Fruit fly (Drosophila melanogaster) whole organism, embryonic: ENCODE measurements around the gene SLC22A.

Experiments used
- Bteb2 ChIP-seq: fragments of 200-800 bp; sonication (Bioruptor generic); optimal IDR thresholded peaks from 2 replicates; lab custom pipeline; 2016; ENCODE audit warnings: missing biosample characterization, missing genetic modification characterization
- CG10267 ChIP-seq: fragments of 200-800 bp; sonication (Bioruptor generic); optimal IDR thresholded peaks from 2 replicates; lab custom pipeline; 2018; ENCODE audit warnings: missing biosample characterization, mild to moderate bottlenecking, missing genetic modification characterization, moderate library complexity
- CG10366 ChIP-seq: fragments of 200-800 bp; sonication (Bioruptor generic); IDR thresholded peaks from 2 replicates; pipeline ENCODE4 v1.3.6; 2022; ENCODE audit warnings: missing biosample characterization, missing genetic modification characterization
- CG11695 ChIP-seq: fragments of 200-800 bp; sonication (Bioruptor generic); IDR thresholded peaks from 3 replicates; pipeline ENCODE4 v1.3.6; 2022; ENCODE audit warnings: missing biosample characterization, missing genetic modification characterization
- CG11723 ChIP-seq: fragments of 200-800 bp; sonication (Bioruptor generic); optimal IDR thresholded peaks from 2 replicates; lab custom pipeline; 2017; ENCODE audit warnings: missing biosample characterization, mild to moderate bottlenecking, missing genetic modification characterization
- CG1233 ChIP-seq: fragments of 200-800 bp; sonication (Bioruptor generic); optimal IDR thresholded peaks from 4 replicates; lab custom pipeline; 2018; ENCODE audit warnings: missing biosample characterization, mild to moderate bottlenecking, missing genetic modification characterization
- CG13624 ChIP-seq: fragments of 200-800 bp; sonication (Bioruptor generic); optimal IDR thresholded peaks from 2 replicates; lab custom pipeline; 2016; ENCODE audit warnings: missing biosample characterization, missing genetic modification characterization
- CG14860 ChIP-seq: fragments of 200-800 bp; sonication (Bioruptor generic); IDR thresholded peaks from 3 replicates; pipeline ENCODE4 v1.3.6; 2022; ENCODE audit warnings: missing biosample characterization, missing genetic modification characterization; ENCODE audit not compliant: partially characterized antibody
- CG1602 ChIP-seq: fragments of 200-800 bp; sonication (Bioruptor generic); optimal IDR thresholded peaks from 3 replicates; lab custom pipeline; 2016; ENCODE audit warnings: missing biosample characterization, missing genetic modification characterization
- CG16779 ChIP-seq: fragments of 200-800 bp; sonication (Bioruptor generic); IDR thresholded peaks from 2 replicates; pipeline ENCODE4 v1.3.6; 2022; ENCODE audit warnings: missing biosample characterization, missing genetic modification characterization
- CG18599 ChIP-seq: fragments of 200-800 bp; sonication (Bioruptor generic); optimal IDR thresholded peaks from 3 replicates; lab custom pipeline; 2017; ENCODE audit warnings: missing biosample characterization, missing genetic modification characterization, mild to moderate bottlenecking, moderate library complexity, missing genetic modification reagents
- CG30403 ChIP-seq: fragments of 200-800 bp; sonication (Bioruptor generic); optimal IDR thresholded peaks from 3 replicates; lab custom pipeline; 2016; ENCODE audit warnings: missing biosample characterization, missing genetic modification characterization
- CG32532 ChIP-seq: fragments of 200-800 bp; sonication (Bioruptor generic); IDR thresholded peaks from 2 replicates; pipeline ENCODE4 v1.3.6; 2022; ENCODE audit warnings: missing biosample characterization, missing genetic modification characterization
- CG34422 ChIP-seq: fragments of 200-800 bp; sonication (Bioruptor generic); IDR thresholded peaks from 3 replicates; pipeline ENCODE4 v1.3.6; 2022; ENCODE audit warnings: missing biosample characterization, missing genetic modification characterization
- CG3726 ChIP-seq: fragments of 200-800 bp; sonication (Bioruptor generic); IDR thresholded peaks from 3 replicates; pipeline ENCODE4, ENCODE4 v1.3.6; 2022; ENCODE audit warnings: missing biosample characterization, missing genetic modification characterization
- CG7786 ChIP-seq: fragments of 200-800 bp; sonication (Bioruptor generic); optimal IDR thresholded peaks from 2 replicates; lab custom pipeline; 2016; ENCODE audit warnings: missing biosample characterization, missing genetic modification characterization
- Dek ChIP-seq: fragments of 200-800 bp; sonication (Bioruptor generic); optimal IDR thresholded peaks from 3 replicates; lab custom pipeline; 2019; ENCODE audit warnings: missing biosample characterization, mild to moderate bottlenecking, missing genetic modification characterization, moderate library complexity
- Dip2 ChIP-seq: fragments of 200-800 bp; sonication (Bioruptor generic); IDR thresholded peaks from 2 replicates; pipeline ENCODE4 v1.3.6; 2022; ENCODE audit warnings: missing biosample characterization, missing genetic modification characterization
- Doc3 ChIP-seq: fragments of 200-800 bp; sonication (Bioruptor generic); IDR thresholded peaks from 3 replicates; pipeline ENCODE4 v1.3.6; 2022; ENCODE audit warnings: missing biosample characterization, missing genetic modification characterization; ENCODE audit not compliant: partially characterized antibody
- Dref ChIP-seq: fragments of 200-800 bp; sonication (Bioruptor generic); IDR thresholded peaks from 2 replicates; pipeline ENCODE4 v1.3.6; 2022; ENCODE audit warnings: missing biosample characterization, missing genetic modification characterization
- Drgx ChIP-seq: fragments of 200-800 bp; sonication (Bioruptor generic); IDR thresholded peaks from 2 replicates; pipeline ENCODE4 v1.3.6; 2022; ENCODE audit warnings: missing biosample characterization, missing genetic modification characterization
- Fer2 ChIP-seq: fragments of 200-800 bp; sonication (Bioruptor generic); optimal IDR thresholded peaks from 2 replicates; lab custom pipeline; 2018; ENCODE audit warnings: missing biosample characterization, mild to moderate bottlenecking, missing genetic modification characterization, moderate library complexity
- HLH54F ChIP-seq: fragments of 200-800 bp; sonication (Bioruptor generic); optimal IDR thresholded peaks from 3 replicates; lab custom pipeline; 2016; ENCODE audit warnings: missing biosample characterization, missing genetic modification characterization
- Hey ChIP-seq: fragments of 200-800 bp; sonication (Bioruptor generic); optimal IDR thresholded peaks from 3 replicates; lab custom pipeline; 2018; ENCODE audit warnings: missing biosample characterization, mild to moderate bottlenecking, missing genetic modification characterization
- Hmr ChIP-seq: fragments of 200-800 bp; sonication (Bioruptor generic); optimal IDR thresholded peaks from 3 replicates; lab custom pipeline; 2017; ENCODE audit warnings: mild to moderate bottlenecking, missing biosample characterization, missing genetic modification reagents, missing genetic modification characterization
- Hr51 ChIP-seq, 2 experiments: fragments of 200-800 bp; sonication (Bioruptor generic); optimal IDR thresholded peaks; 2 replicates in 1 of 2; 3 replicates in 1 of 2; lab custom pipeline; 2016 to 2018; ENCODE audit warnings: missing biosample characterization in 2 of 2, missing genetic modification characterization in 2 of 2, mild to moderate bottlenecking in 1 of 2, moderate library complexity in 1 of 2
- Hr78 ChIP-seq, 2 experiments: fragments of 200-800 bp in 1 of 2; fragments of >200 bp in 1 of 2; sonication (Bioruptor generic) in 1 of 2; optimal IDR thresholded peaks; 2 replicates each; lab custom pipeline; 2017 to 2019; ENCODE audit warnings: missing biosample characterization in 2 of 2, missing genetic modification characterization in 2 of 2, mild to moderate bottlenecking in 1 of 2, moderate library complexity in 1 of 2
- MESR4 ChIP-seq: fragments of 200-800 bp; sonication (Bioruptor generic); optimal IDR thresholded peaks from 2 replicates; lab custom pipeline; 2018; ENCODE audit warnings: missing biosample characterization, mild to moderate bottlenecking, missing genetic modification characterization, moderate library complexity
- Meics ChIP-seq: fragments of 200-800 bp; sonication (Bioruptor generic); optimal IDR thresholded peaks from 2 replicates; lab custom pipeline; 2017; ENCODE audit warnings: missing biosample characterization, mild to moderate bottlenecking, missing genetic modification characterization
- Pdp1 ChIP-seq, 2 experiments: fragments of 200-800 bp; sonication (Bioruptor generic); optimal IDR thresholded peaks; 3 replicates each; lab custom pipeline; 2016; ENCODE audit warnings: missing biosample characterization in 2 of 2, missing genetic modification characterization in 2 of 2, mild to moderate bottlenecking in 1 of 2, moderate library complexity in 1 of 2
- Poxn ChIP-seq: fragments of 200-800 bp; sonication (Bioruptor generic); IDR thresholded peaks from 2 replicates; pipeline ENCODE4 v1.3.6; 2022; ENCODE audit warnings: missing biosample characterization, missing genetic modification characterization
- Scr ChIP-seq: fragments of 200-800 bp; sonication (Bioruptor generic); IDR thresholded peaks from 2 replicates; pipeline ENCODE4 v1.3.6; 2022; ENCODE audit warnings: missing biosample characterization, missing genetic modification characterization; ENCODE audit not compliant: partially characterized antibody
- Sry-δ ChIP-seq: fragments of 200-800 bp; sonication (Bioruptor generic); optimal IDR thresholded peaks from 2 replicates; lab custom pipeline; 2016; ENCODE audit warnings: missing biosample characterization, missing genetic modification characterization
- TFAM ChIP-seq: fragments of 200-800 bp; sonication (Bioruptor generic); optimal IDR thresholded peaks from 2 replicates; lab custom pipeline; 2017; ENCODE audit warnings: missing biosample characterization, missing genetic modification characterization, inconsistent platforms
- bab2 ChIP-seq: fragments of 200-800 bp; sonication (Bioruptor generic); optimal IDR thresholded peaks from 2 replicates; lab custom pipeline; 2016; ENCODE audit warnings: missing biosample characterization, missing genetic modification characterization
- cato ChIP-seq: fragments of 200-800 bp; sonication (Bioruptor generic); optimal IDR thresholded peaks from 2 replicates; lab custom pipeline; 2016; ENCODE audit warnings: missing biosample characterization, missing genetic modification characterization, borderline replicate concordance
- crc ChIP-seq: fragments of 200-800 bp; sonication (Bioruptor generic); optimal IDR thresholded peaks from 2 replicates; lab custom pipeline; 2016; ENCODE audit warnings: missing biosample characterization, missing genetic modification characterization
- croc ChIP-seq: fragments of 200-800 bp; sonication (Bioruptor generic); conservative IDR thresholded peaks from 3 replicates; pipeline ENCODE4 v1.3.6; 2022; ENCODE audit warnings: missing biosample characterization, missing genetic modification characterization
- dpn ChIP-seq, 2 experiments: fragments of 200-800 bp; sonication (Bioruptor generic); optimal IDR thresholded peaks; 3 replicates each; lab custom pipeline; 2016; ENCODE audit warnings: missing biosample characterization in 2 of 2, missing genetic modification characterization in 2 of 2
- ems ChIP-seq: fragments of 200-800 bp; sonication (Bioruptor generic); optimal IDR thresholded peaks from 3 replicates; lab custom pipeline; 2016; ENCODE audit warnings: missing biosample characterization, missing genetic modification characterization
- fu2 ChIP-seq: fragments of 200-800 bp; sonication (Bioruptor generic); optimal IDR thresholded peaks from 2 replicates; lab custom pipeline; 2016; ENCODE audit warnings: missing biosample characterization, missing genetic modification characterization
- nau ChIP-seq: fragments of 200-800 bp; sonication (Bioruptor generic); optimal IDR thresholded peaks from 3 replicates; lab custom pipeline; 2017; ENCODE audit warnings: missing biosample characterization, mild to moderate bottlenecking, missing genetic modification characterization, missing genetic modification reagents
- onecut ChIP-seq: fragments of 200-800 bp; sonication (Bioruptor generic); IDR thresholded peaks from 2 replicates; pipeline ENCODE4 v1.3.6; 2022; ENCODE audit warnings: missing biosample characterization, missing genetic modification characterization
- ranshi ChIP-seq: fragments of 200-800 bp; sonication (Bioruptor generic); IDR thresholded peaks from 2 replicates; pipeline ENCODE4 v1.3.6; 2022; ENCODE audit warnings: missing biosample characterization, missing genetic modification characterization
- sisA ChIP-seq: fragments of 200-800 bp; sonication (Bioruptor generic); IDR thresholded peaks from 2 replicates; pipeline ENCODE4 v1.3.6; 2022; ENCODE audit warnings: missing biosample characterization, missing genetic modification characterization
- so ChIP-seq: fragments of 200-800 bp; sonication (Bioruptor generic); IDR thresholded peaks from 3 replicates; pipeline ENCODE4 v1.3.6; 2022; ENCODE audit warnings: missing biosample characterization, missing genetic modification characterization
- sob ChIP-seq: fragments of 200-800 bp; sonication (Bioruptor generic); IDR thresholded peaks from 2 replicates; pipeline ENCODE4 v1.3.6; 2022; ENCODE audit warnings: missing biosample characterization, missing genetic modification characterization
- yki ChIP-seq: fragments of >200 bp; optimal IDR thresholded peaks from 3 replicates; lab custom pipeline; 2018
- zfh1 ChIP-seq: fragments of 200-800 bp; sonication (Bioruptor generic); IDR thresholded peaks from 3 replicates; pipeline ENCODE4 v1.3.6; 2022; ENCODE audit warnings: missing biosample characterization, missing genetic modification characterization

The SLC22A gene

DNA sequence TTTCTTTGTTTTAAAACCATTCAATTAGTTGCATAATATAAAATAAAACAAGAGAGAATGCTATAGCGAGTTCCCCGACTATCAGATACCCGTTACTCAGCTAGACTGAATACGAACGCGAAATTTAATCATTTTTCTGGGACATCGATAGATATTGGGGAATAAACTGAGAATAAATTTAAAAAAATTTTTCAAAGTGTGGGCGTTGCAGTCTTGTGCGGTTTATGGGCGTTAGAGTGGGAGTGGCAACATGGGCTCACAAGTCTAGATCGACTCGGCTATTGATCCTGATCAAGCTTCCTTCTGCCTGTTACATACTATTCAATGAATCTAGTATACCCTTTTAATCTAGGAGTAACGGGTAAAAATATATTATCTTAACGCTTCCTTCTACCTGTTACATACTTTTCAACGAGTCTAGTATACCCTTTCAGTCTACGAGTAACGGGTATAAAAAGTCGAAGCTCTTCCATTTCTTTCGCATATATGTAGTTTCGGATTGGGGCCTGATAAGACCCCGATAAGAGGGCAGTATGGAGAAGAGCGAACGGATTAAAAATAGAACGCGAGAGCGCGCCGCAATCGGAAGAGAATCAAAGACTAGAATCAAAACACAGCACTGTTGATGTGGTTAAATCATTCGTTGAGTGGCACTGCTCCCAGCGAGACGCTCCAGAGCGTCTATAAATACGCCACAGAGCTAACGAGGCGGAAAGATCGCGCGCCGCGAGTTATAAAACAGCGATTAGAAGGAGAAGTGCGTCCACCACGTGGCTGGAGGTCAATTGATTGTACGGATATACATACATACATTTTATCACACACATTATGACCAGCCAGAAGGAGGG is 20.2 kb downstream of the SLC22A start, which contains the start of gene CG7458 (continued):
- peak; percentile 39 for TF ChIP-seq Hmr
- peak; percentile 15 for TF ChIP-seq Dek (tag; lab: Kevin White, UChicago)
- TF ChIP-seq yki: no peak
- TF ChIP-seq CG14860 (GFP tag; lab: Robert Waterston, UW): no peak
- TF ChIP-seq nau (GFP tag; lab: Kevin White, UChicago): peak; percentile 13
- peak; percentile 25; the same call in 1 of the 3 replicates for TF ChIP-seq zfh1 (GFP tag; lab: Robert Waterston, UW)
- TF ChIP-seq ems (GFP tag; lab: Kevin White, UChicago): peak; percentile 48
- TF ChIP-seq Drgx (GFP tag; lab: Robert Waterston, UW): no peak
- TF ChIP-seq CG1602 (GFP tag; lab: Kevin White, UChicago): peak; percentile 44
- TF ChIP-seq CG32532 (GFP tag; lab: Robert Waterston, UW): peak; percentile 37; the same call in 1 of the 2 replicates
- TF ChIP-seq Hey (tag; lab: Kevin White, UChicago): peak; percentile 30
- peak; percentile 18 for TF ChIP-seq CG11723 (GFP tag; lab: Kevin White, UChicago)
- TF ChIP-seq CG16779 (GFP tag; lab: Robert Waterston, UW): no peak
- TF ChIP-seq Hr78 (GFP tag; optimal IDR thresholded peaks at IDR 0.05; lab: Kevin White, UChicago): peak in 1 of 2 experiments; percentile 82
- no peak for TF ChIP-seq Dref (GFP tag; lab: Robert Waterston, UW)
- peak; percentile 44 to 96 for TF ChIP-seq Pdp1 (GFP tag; optimal IDR thresholded peaks at IDR 0.05; lab: Kevin White, UChicago)
- TF ChIP-seq Poxn (GFP tag; lab: Robert Waterston, UW): no peak
- 0 out of 2 replicates have a peak, but pooled peaks have one; percentile 9 for TF ChIP-seq onecut (GFP tag; lab: Robert Waterston, UW)
- TF ChIP-seq Dip2 (GFP tag; lab: Robert Waterston, UW): no peak
- TF ChIP-seq Hr51 (GFP tag; optimal IDR thresholded peaks at IDR 0.05; lab: Kevin White, UChicago): peak; percentile 13 to 67
- no peak for TF ChIP-seq Scr (GFP tag; lab: Robert Waterston, UW)
- TF ChIP-seq Bteb2 (GFP tag; lab: Kevin White, UChicago): no peak
- peak; percentile 67 for TF ChIP-seq CG30403 (GFP tag; lab: Kevin White, UChicago)
- TF ChIP-seq TFAM (GFP tag; lab: Kevin White, UChicago): no peak
- peak; percentile 35 for TF ChIP-seq CG1233 (GFP tag; lab: Kevin White, UChicago)
- peak; percentile 34; the same call in 1 of the 3 replicates for TF ChIP-seq CG11695 (GFP tag; lab: Robert Waterston, UW)
- peak; percentile 60 for TF ChIP-seq HLH54F
- TF ChIP-seq CG10267: peak; percentile 17
- TF ChIP-seq bab2 (GFP tag; lab: Kevin White, UChicago): peak; percentile 58
- TF ChIP-seq MESR4 (GFP tag; lab: Kevin White, UChicago): no peak
- no peak for TF ChIP-seq CG3726 (GFP tag; lab: Robert Waterston, UW)
- peak; percentile 31 for TF ChIP-seq fu2 (GFP tag; lab: Kevin White, UChicago)
- peak; percentile 32; the same call in 1 of the 3 replicates for TF ChIP-seq CG34422 (GFP tag; lab: Robert Waterston, UW)
- TF ChIP-seq CG13624 (GFP tag; lab: Kevin White, UChicago): peak; percentile 46
- peak; percentile 49 to 53 for TF ChIP-seq dpn (GFP tag; optimal IDR thresholded peaks at IDR 0.05; lab: Kevin White, UChicago)
- peak; percentile 43 for TF ChIP-seq sisA
- no peak for TF ChIP-seq Fer2
- TF ChIP-seq CG10366 (GFP tag; lab: Robert Waterston, UW): no peak
- TF ChIP-seq so (GFP tag; lab: Robert Waterston, UW): no peak
- peak; percentile 26; the same call in 1 of the 2 replicates for TF ChIP-seq ranshi (GFP tag; lab: Robert Waterston, UW)
- peak; percentile 14 for TF ChIP-seq crc
- TF ChIP-seq CG18599 (GFP tag; lab: Kevin White, UChicago): peak; percentile 71
- TF ChIP-seq CG7786 (GFP tag; lab: Kevin White, UChicago): peak; percentile 50
- peak; percentile 70 for TF ChIP-seq Meics (GFP tag; lab: Kevin White, UChicago)
- TF ChIP-seq Doc3 (GFP tag; lab: Robert Waterston, UW): no peak
- TF ChIP-seq croc (GFP tag; lab: Robert Waterston, UW): no peak
- no peak for TF ChIP-seq sob (GFP tag; lab: Robert Waterston, UW)
- no peak for TF ChIP-seq cato (GFP tag; lab: Kevin White, UChicago)
- peak; percentile 21 for TF ChIP-seq Sry-δ (GFP tag; lab: Kevin White, UChicago)
